Worm (Caenorhabditis elegans) whole organism, midembryonic: ENCODE measurements around the gene cld-1.

ENCODE experiments used
- T22C8.4 ChIP-seq: fragments of 200-800 bp; sonication (Bioruptor generic); IDR thresholded peaks from 2 replicates; pipeline ENCODE4 v1.3.6; 2022; ENCODE audit warnings: missing genetic modification characterization, missing compliant biosample characterization
- cog-1 ChIP-seq: sonication (generic microtip); optimal IDR thresholded peaks from 2 replicates; lab custom pipeline; 2016; ENCODE audit warnings: missing genetic modification characterization, missing compliant biosample characterization
- flt-1 ChIP-seq: fragments of 200-800 bp; sonication (Bioruptor generic); IDR thresholded peaks from 2 replicates; pipeline ENCODE4 v1.3.6; 2022; ENCODE audit warnings: missing genetic modification characterization, missing compliant biosample characterization
- klf-2 ChIP-seq: fragments of 200-800 bp; sonication (Bioruptor generic); conservative IDR thresholded peaks from 2 replicates; pipeline ENCODE4 v1.3.6; 2022; ENCODE audit warnings: missing genetic modification reagents, missing genetic modification characterization, missing compliant biosample characterization
- med-1 ChIP-seq: sonication (generic microtip); optimal IDR thresholded peaks from 2 replicates; lab custom pipeline; 2017; ENCODE audit warnings: missing genetic modification characterization, mild to moderate bottlenecking, missing compliant biosample characterization, antibody characterized with exemption, missing genetic modification reagents; ENCODE audit not compliant: insufficient read depth
- ref-1 ChIP-seq: fragments of 200-800 bp; sonication (Bioruptor generic); conservative IDR thresholded peaks from 2 replicates; pipeline ENCODE4 v1.3.6; 2022; ENCODE audit warnings: missing genetic modification reagents, missing genetic modification characterization, missing compliant biosample characterization
- tab-1 ChIP-seq: fragments of 200-800 bp; sonication (Bioruptor generic); IDR thresholded peaks from 2 replicates; pipeline ENCODE4 v1.3.6; 2022; ENCODE audit warnings: missing genetic modification characterization, missing compliant biosample characterization
- ztf-23 ChIP-seq: fragments of 200-800 bp; sonication (Bioruptor generic); IDR thresholded peaks from 2 replicates; pipeline ENCODE4 v1.3.6; 2022; ENCODE audit warnings: missing genetic modification reagents, missing genetic modification characterization, missing compliant biosample characterization
- ztf-29 ChIP-seq: fragments of 200-800 bp; sonication (Bioruptor generic); IDR thresholded peaks from 2 replicates; pipeline ENCODE4 v1.3.6; 2022; ENCODE audit warnings: missing genetic modification reagents, missing genetic modification characterization, missing compliant biosample characterization

Gene cld-1

ce11 chrIV:12891080-12891479, 45.0 kb downstream of the cld-1 start:
- TF ChIP-seq T22C8.4 (no peak), ref-1 (GFP tag; lab: Robert Waterston, UW) (no peak), tab-1 (GFP tag; lab: Robert Waterston, UW) (no peak), flt-1 (GFP tag; lab: Robert Waterston, UW) (no peak), klf-2 (GFP tag; lab: Robert Waterston, UW) (no peak), cog-1 (tag; lab: Kevin White, UChicago) (no peak), ztf-23 (GFP tag; lab: Robert Waterston, UW) (no peak), med-1 (no peak), ztf-29 (GFP tag; lab: Robert Waterston, UW) (no peak)

- no peak for TF ChIP-seq ref-1 (GFP tag; lab: Robert Waterston, UW)
- no peak for TF ChIP-seq ztf-29 (GFP tag; lab: Robert Waterston, UW)
- no peak for TF ChIP-seq med-1
- TF ChIP-seq flt-1 (GFP tag; lab: Robert Waterston, UW), result no peak
- TF ChIP-seq cog-1 (tag; lab: Kevin White, UChicago), result no peak
Observed at ce11 chrIV:12890445-12890844, 45.6 kb downstream of the cld-1 start, which contains the start of gene K08D8.6. K08D8.6 (minus strand) TSS chrIV:12890508.

- no peak for TF ChIP-seq cog-1 (tag; lab: Kevin White, UChicago)
- no peak for TF ChIP-seq flt-1 (GFP tag; lab: Robert Waterston, UW)
- no peak for TF ChIP-seq ztf-29 (GFP tag; lab: Robert Waterston, UW)
- TF ChIP-seq ref-1 (GFP tag; lab: Robert Waterston, UW), result no peak
Observed at ce11 chrIV:12886012-12886411, 50.1 kb downstream of the cld-1 start.
